Fruit fly (Drosophila melanogaster): ENCODE data around the gene CG13784.

Gene CG13784

DNA sequence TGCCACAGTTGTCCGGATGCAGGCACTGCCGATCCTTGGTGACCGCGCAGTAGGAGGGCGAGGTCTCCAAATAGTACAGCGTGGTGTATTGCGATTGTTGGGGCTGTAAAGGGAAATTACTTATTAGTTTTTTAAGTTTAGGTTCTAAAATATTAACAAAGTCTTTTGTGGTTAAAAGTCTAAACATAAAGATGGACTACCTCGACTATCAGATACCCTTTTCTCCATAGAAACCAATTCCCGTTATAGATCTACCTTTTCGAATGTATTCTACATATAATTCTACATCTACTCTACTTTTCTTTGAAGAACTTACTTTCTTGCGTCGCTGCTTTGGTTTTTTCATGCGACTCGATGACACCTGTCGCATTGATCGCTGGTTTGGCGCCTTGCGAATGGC is 36.3 kb upstream of the CG13784 start (continued):
- no peak for TF ChIP-seq CG15601 (tag; optimal IDR thresholded peaks at IDR 0.05)
- TF ChIP-seq CG10209 (GFP tag; optimal IDR thresholded peaks at IDR 0.05) = no peak
- TF ChIP-seq Hey (tag; optimal IDR thresholded peaks at IDR 0.05) = no peak
- no peak for TF ChIP-seq chinmo (GFP tag; IDR thresholded peaks at IDR 0.05; ENCODE audit: partially characterized antibody)
- 0 out of 3 replicates have a peak, but pooled peaks have one; percentile 49 for TF ChIP-seq hb (GFP tag; IDR thresholded peaks at IDR 0.05; ENCODE audit: partially characterized antibody)

DNA sequence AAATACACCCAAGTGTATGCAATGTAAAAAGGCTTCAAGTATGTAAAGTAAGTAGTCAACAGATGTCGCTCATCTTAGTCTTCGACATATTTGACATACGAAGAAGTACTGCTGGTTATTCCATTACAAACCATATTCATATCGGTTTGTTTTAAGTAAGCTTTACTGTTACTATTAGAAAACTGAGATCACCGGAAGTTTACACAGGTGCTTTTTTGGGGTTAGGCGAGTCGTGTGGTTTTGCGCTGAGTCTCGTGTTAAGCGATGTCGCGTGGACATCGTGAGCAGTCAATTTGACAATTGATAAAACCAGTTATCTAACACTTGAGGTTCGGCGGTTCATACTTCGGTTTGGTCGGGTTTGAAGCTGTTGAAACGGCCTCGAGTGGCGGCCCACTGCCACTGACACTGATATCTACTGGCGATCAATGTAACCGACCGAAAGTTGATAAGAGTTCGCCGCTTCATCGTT is 34.9 kb upstream of the CG13784 start:
- TF ChIP-seq Bgb (GFP tag; IDR thresholded peaks at IDR 0.05; ENCODE audit: partially characterized antibody) (peak; percentile 45), CG5180 (GFP tag; optimal IDR thresholded peaks at IDR 0.05) (peak; percentile 85), Scr (GFP tag; IDR thresholded peaks at IDR 0.05; ENCODE audit: partially characterized antibody) (peak; percentile 24; the same call in 1 of the 2 replicates), Bteb2 (GFP tag; optimal IDR thresholded peaks at IDR 0.05) (no peak), mirr (GFP tag; optimal IDR thresholded peaks at IDR 0.05) (peak; percentile 74), CG8290 (GFP tag; optimal IDR thresholded peaks at IDR 0.05) (no peak), CG8290 (tag; optimal IDR thresholded peaks at IDR 0.05) (peak in 1 of 2 experiments; percentile 35), grau (tag; optimal IDR thresholded peaks at IDR 0.05) (peak; percentile 69), CG10462 (GFP tag; optimal IDR thresholded peaks at IDR 0.05) (no peak), knrl (GFP tag; IDR thresholded peaks at IDR 0.05; ENCODE audit: partially characterized antibody) (peak; percentile 37; the same call in 1 of the 3 replicates), CG12071 (GFP tag; optimal IDR thresholded peaks at IDR 0.05) (peak; percentile 30), ewg (GFP tag; optimal IDR thresholded peaks at IDR 0.05) (no peak), CG7987 (GFP tag; optimal IDR thresholded peaks at IDR 0.05) (peak; percentile 34), CG4328 (GFP tag; optimal IDR thresholded peaks at IDR 0.05) (no peak), caup (GFP tag; optimal IDR thresholded peaks at IDR 0.05; ENCODE audit: severe bottlenecking) (peak; percentile 19), amos (GFP tag; IDR thresholded peaks at IDR 0.05; ENCODE audit: partially characterized antibody) (peak; percentile 53; the same call in 1 of the 2 replicates), grn (GFP tag; optimal IDR thresholded peaks at IDR 0.05) (peak; percentile 70), Eip74EF (GFP tag; optimal IDR thresholded peaks at IDR 0.05) (peak in 1 of 2 experiments; percentile 87), lab (GFP tag; optimal IDR thresholded peaks at IDR 0.05) (peak; percentile 52), Pdp1 (GFP tag; optimal IDR thresholded peaks at IDR 0.05) (peak in 1 of 2 experiments; percentile 24), CG18599 (GFP tag; optimal IDR thresholded peaks at IDR 0.05) (peak; percentile 6), cwo (GFP tag; optimal IDR thresholded peaks at IDR 0.05) (peak; percentile 92), Ets97D (GFP tag; optimal IDR thresholded peaks at IDR 0.05) (peak; percentile 49), CG4854 (GFP tag; optimal IDR thresholded peaks at IDR 0.05) (no peak), Med (GFP tag) (peak; percentile 83), gfzf (GFP tag; optimal IDR thresholded peaks at IDR 0.05) (no peak), Atf6 (GFP tag; IDR thresholded peaks at IDR 0.05) (0 out of 2 replicates have a peak, but pooled peaks have one; percentile 39), CG4424 (GFP tag; optimal IDR thresholded peaks at IDR 0.05) (no peak), inv (GFP tag; IDR thresholded peaks at IDR 0.05; ENCODE audit: partially characterized antibody) (0 out of 2 replicates have a peak, but pooled peaks have one; percentile 17), CG13296 (GFP tag; optimal IDR thresholded peaks at IDR 0.05) (peak; percentile 53), gem (tag; optimal IDR thresholded peaks at IDR 0.05) (peak; percentile 37), bigmax (GFP tag; optimal IDR thresholded peaks at IDR 0.05) (peak; percentile 69), CG17568 (GFP tag; optimal IDR thresholded peaks at IDR 0.05) (no peak), chinmo (GFP tag; IDR thresholded peaks at IDR 0.05; ENCODE audit: partially characterized antibody) (peak; percentile 89; the same call in 2 of the 4 replicates), sd (tag; optimal IDR thresholded peaks at IDR 0.05) (peak; percentile 31), CG13624 (GFP tag; optimal IDR thresholded peaks at IDR 0.05) (no peak), Asciz (GFP tag; optimal IDR thresholded peaks at IDR 0.05) (no peak), CG2199 (GFP tag; IDR thresholded peaks at IDR 0.05) (0 out of 3 replicates have a peak, but pooled peaks have one; percentile 16), CG14860 (GFP tag; IDR thresholded peaks at IDR 0.05; ENCODE audit: partially characterized antibody) (peak; percentile 56; the same call in 2 of the 3 replicates), Meics (GFP tag; optimal IDR thresholded peaks at IDR 0.05) (peak; percentile 13), HHEX (GFP tag; optimal IDR thresholded peaks at IDR 0.05) (peak; percentile 30)

All from whole organism, embryonic.